Fruit fly (Drosophila melanogaster) whole organism, prepupa: ENCODE data around the gene lgs.

Experiments
- CG32006 ChIP-seq: fragments of 200-800 bp; sonication (Bioruptor generic); optimal IDR thresholded peaks from 3 replicates; lab custom pipeline; 2017; ENCODE audit warnings: missing biosample characterization, mild to moderate bottlenecking, missing genetic modification characterization
- Ets21C ChIP-seq: fragments of 200-800 bp; sonication (Bioruptor generic); optimal IDR thresholded peaks from 3 replicates; lab custom pipeline; 2016; ENCODE audit warnings: missing biosample characterization, missing genetic modification characterization
- fd85E ChIP-seq: fragments of 200-800 bp; sonication (Bioruptor generic); optimal IDR thresholded peaks from 3 replicates; lab custom pipeline; 2016; ENCODE audit warnings: missing biosample characterization, missing genetic modification characterization
- topi ChIP-seq: fragments of 200-800 bp; sonication (Bioruptor generic); optimal IDR thresholded peaks from 3 replicates; lab custom pipeline; 2016; ENCODE audit warnings: missing biosample characterization, missing genetic modification characterization

DNA sequence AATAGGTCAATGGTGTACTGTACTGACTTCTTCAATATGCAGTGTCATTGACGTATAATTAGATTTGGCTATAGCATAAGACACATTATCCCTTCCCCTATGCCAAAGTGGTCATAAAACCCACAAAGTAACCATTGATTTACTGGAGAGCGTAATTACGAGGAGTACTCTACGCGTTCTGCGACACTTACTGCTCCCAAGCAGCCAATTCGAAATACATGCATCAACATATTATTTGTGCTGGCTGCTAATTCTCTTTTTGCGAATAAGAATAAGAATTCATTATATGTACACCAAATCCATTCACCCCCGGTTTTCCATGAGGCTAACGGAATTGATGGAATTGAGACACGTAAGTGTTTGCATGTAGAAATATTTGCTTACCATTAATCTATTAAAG is 48.9 kb upstream of the lgs start:
- TF ChIP-seq CG32006 (no peak), Ets21C (GFP tag; lab: Kevin White, UChicago) (no peak), topi (GFP tag; lab: Kevin White, UChicago) (no peak), fd85E (GFP tag; lab: Kevin White, UChicago) (no peak)
